Fruit fly (Drosophila melanogaster) whole organism, embryonic: ENCODE measurements around the gene scaf6.

Source experiments
- Abd-B ChIP-seq: fragments of 200-800 bp; sonication (Bioruptor generic); optimal IDR thresholded peaks from 2 replicates; lab custom pipeline; 2018; ENCODE audit warnings: missing biosample characterization, mild to moderate bottlenecking, missing genetic modification characterization, moderate library complexity
- Asciz ChIP-seq: fragments of 200-800 bp; sonication (Bioruptor generic); optimal IDR thresholded peaks from 2 replicates; lab custom pipeline; 2017; ENCODE audit warnings: missing biosample characterization, mild to moderate bottlenecking, missing genetic modification characterization, missing genetic modification reagents
- B-H1 ChIP-seq: fragments of 200-800 bp; sonication (Bioruptor generic); IDR thresholded peaks from 3 replicates; pipeline ENCODE4 v1.3.6; 2022; ENCODE audit warnings: missing biosample characterization, missing genetic modification characterization
- B-H2 ChIP-seq: fragments of 200-800 bp; sonication (Bioruptor generic); optimal IDR thresholded peaks from 2 replicates; lab custom pipeline; 2018; ENCODE audit warnings: missing biosample characterization, mild to moderate bottlenecking, missing genetic modification characterization
- Bdp1 ChIP-seq: fragments of 200-800 bp; sonication (Bioruptor generic); optimal IDR thresholded peaks from 3 replicates; lab custom pipeline; 2016; ENCODE audit warnings: missing biosample characterization, missing genetic modification characterization
- CG10543 ChIP-seq: fragments of 200-800 bp; sonication (Bioruptor generic); optimal IDR thresholded peaks from 3 replicates; lab custom pipeline; 2017; ENCODE audit warnings: missing biosample characterization, mild to moderate bottlenecking, missing genetic modification characterization, moderate library complexity
- CG11456 ChIP-seq: fragments of 200-800 bp; sonication (Bioruptor generic); IDR thresholded peaks from 3 replicates; pipeline ENCODE4 v1.3.6; 2022; ENCODE audit warnings: missing biosample characterization, missing genetic modification characterization
- CG12071 ChIP-seq: fragments of 200-800 bp; sonication (Bioruptor generic); optimal IDR thresholded peaks from 3 replicates; lab custom pipeline; 2018; ENCODE audit warnings: missing biosample characterization, mild to moderate bottlenecking, missing genetic modification characterization
- CG13296 ChIP-seq: fragments of 200-800 bp; sonication (Bioruptor generic); optimal IDR thresholded peaks from 3 replicates; lab custom pipeline; 2018; ENCODE audit warnings: missing biosample characterization, mild to moderate bottlenecking, missing genetic modification characterization
- CG1602 ChIP-seq: fragments of 200-800 bp; sonication (Bioruptor generic); optimal IDR thresholded peaks from 3 replicates; lab custom pipeline; 2016; ENCODE audit warnings: missing biosample characterization, missing genetic modification characterization
- CG17361 ChIP-seq: fragments of 200-800 bp; sonication (Bioruptor generic); IDR thresholded peaks from 3 replicates; pipeline ENCODE4 v1.3.6; 2022; ENCODE audit warnings: missing biosample characterization, missing genetic modification characterization
- CG1792 ChIP-seq: fragments of 200-800 bp; sonication (Bioruptor generic); optimal IDR thresholded peaks from 2 replicates; lab custom pipeline; 2016; ENCODE audit warnings: missing biosample characterization, missing genetic modification characterization
- CG32532 ChIP-seq: fragments of 200-800 bp; sonication (Bioruptor generic); IDR thresholded peaks from 2 replicates; pipeline ENCODE4 v1.3.6; 2022; ENCODE audit warnings: missing biosample characterization, missing genetic modification characterization
- CG34376 ChIP-seq: fragments of 200-800 bp; sonication (Bioruptor generic); optimal IDR thresholded peaks from 2 replicates; lab custom pipeline; 2018; ENCODE audit warnings: missing biosample characterization, mild to moderate bottlenecking, missing genetic modification characterization
- CG3847 ChIP-seq: fragments of 200-800 bp; sonication (Bioruptor generic); IDR thresholded peaks from 2 replicates; pipeline ENCODE4 v1.3.6; 2022; ENCODE audit warnings: missing biosample characterization, missing genetic modification characterization
- CG5953 ChIP-seq: fragments of 200-800 bp; sonication (Bioruptor generic); IDR thresholded peaks from 2 replicates; pipeline ENCODE4 v1.3.6; 2022; ENCODE audit warnings: missing biosample characterization, missing genetic modification characterization
- CG6813 ChIP-seq: fragments of 200-800 bp; sonication (Bioruptor generic); optimal IDR thresholded peaks from 2 replicates; lab custom pipeline; 2017; ENCODE audit warnings: missing biosample characterization, missing genetic modification characterization, mild to moderate bottlenecking, moderate library complexity, missing genetic modification reagents
- CG7928 ChIP-seq: fragments of 200-800 bp; sonication (Bioruptor generic); optimal IDR thresholded peaks from 2 replicates; lab custom pipeline; 2017; ENCODE audit warnings: missing biosample characterization, mild to moderate bottlenecking, missing genetic modification characterization
- CG7987 ChIP-seq: fragments of 200-800 bp; sonication (Bioruptor generic); optimal IDR thresholded peaks from 2 replicates; lab custom pipeline; 2018; ENCODE audit warnings: missing biosample characterization, mild to moderate bottlenecking, missing genetic modification characterization, moderate library complexity
- CG9609 ChIP-seq: fragments of 200-800 bp; sonication (Bioruptor generic); optimal IDR thresholded peaks from 3 replicates; lab custom pipeline; 2016; ENCODE audit warnings: missing biosample characterization, missing genetic modification characterization
- Chrac-16 ChIP-seq: fragments of 200-800 bp; sonication (Bioruptor generic); optimal IDR thresholded peaks from 3 replicates; lab custom pipeline; 2016; ENCODE audit warnings: missing biosample characterization, missing genetic modification characterization
- CkIIα-i1 ChIP-seq: fragments of 200-800 bp; sonication (Bioruptor generic); IDR thresholded peaks from 2 replicates; pipeline ENCODE4 v1.3.6; 2022; ENCODE audit warnings: missing biosample characterization, missing genetic modification characterization
- Drgx ChIP-seq: fragments of 200-800 bp; sonication (Bioruptor generic); IDR thresholded peaks from 2 replicates; pipeline ENCODE4 v1.3.6; 2022; ENCODE audit warnings: missing biosample characterization, missing genetic modification characterization
- Fer1 ChIP-seq: fragments of 200-800 bp; sonication (Bioruptor generic); optimal IDR thresholded peaks from 2 replicates; lab custom pipeline; 2017; ENCODE audit warnings: missing biosample characterization, mild to moderate bottlenecking, missing genetic modification characterization
- HHEX ChIP-seq: fragments of 200-800 bp; sonication (Bioruptor generic); optimal IDR thresholded peaks from 3 replicates; lab custom pipeline; 2017; ENCODE audit warnings: missing biosample characterization, mild to moderate bottlenecking, missing genetic modification characterization, missing genetic modification reagents
- Hmr ChIP-seq: fragments of 200-800 bp; sonication (Bioruptor generic); optimal IDR thresholded peaks from 3 replicates; lab custom pipeline; 2017; ENCODE audit warnings: mild to moderate bottlenecking, missing biosample characterization, missing genetic modification reagents, missing genetic modification characterization
- Med ChIP-seq: fragments of 200-800 bp; sonication (Bioruptor generic); peaks from one replicate; lab custom pipeline; 2016; ENCODE audit warnings: missing biosample characterization, missing genetic modification characterization, mild to moderate bottlenecking, inconsistent platforms, moderate library complexity
- NfI ChIP-seq: fragments of 200-800 bp; sonication (Bioruptor generic); optimal IDR thresholded peaks from 3 replicates; lab custom pipeline; 2018; ENCODE audit warnings: missing biosample characterization, mild to moderate bottlenecking, missing genetic modification characterization, moderate library complexity
- Poxn ChIP-seq: fragments of 200-800 bp; sonication (Bioruptor generic); IDR thresholded peaks from 2 replicates; pipeline ENCODE4 v1.3.6; 2022; ENCODE audit warnings: missing biosample characterization, missing genetic modification characterization
- Rfx ChIP-seq: fragments of 200-800 bp; sonication (Bioruptor generic); IDR thresholded peaks from 2 replicates; pipeline ENCODE4 v1.3.6; 2022; ENCODE audit warnings: missing biosample characterization, missing genetic modification characterization
- ap ChIP-seq: fragments of 200-800 bp; sonication (Bioruptor generic); IDR thresholded peaks from 2 replicates; pipeline ENCODE4 v1.3.6; 2022; ENCODE audit warnings: missing biosample characterization, missing genetic modification characterization
- cas ChIP-seq: fragments of 200-800 bp; sonication (Bioruptor generic); IDR thresholded peaks from 2 replicates; pipeline ENCODE4 v1.3.6; 2022; ENCODE audit warnings: missing biosample characterization, missing genetic modification characterization
- caup ChIP-seq: fragments of 200-800 bp; sonication (Bioruptor generic); optimal IDR thresholded peaks from 3 replicates; lab custom pipeline; 2017; ENCODE audit warnings: missing biosample characterization, mild to moderate bottlenecking, missing genetic modification characterization, moderate library complexity; ENCODE audit not compliant: severe bottlenecking
- ci ChIP-seq: fragments of 200-800 bp; sonication (Bioruptor generic); IDR thresholded peaks from 3 replicates; pipeline ENCODE4 v1.3.6; 2022; ENCODE audit warnings: missing biosample characterization, missing genetic modification characterization
- cwo ChIP-seq: fragments of 200-800 bp; sonication (Bioruptor generic); optimal IDR thresholded peaks from 3 replicates; lab custom pipeline; 2017; ENCODE audit warnings: missing biosample characterization, missing genetic modification characterization, mild to moderate bottlenecking, moderate library complexity, missing genetic modification reagents
- gfzf ChIP-seq: fragments of 200-800 bp; sonication (Bioruptor generic); optimal IDR thresholded peaks from 2 replicates; lab custom pipeline; 2016; ENCODE audit warnings: missing biosample characterization, mild to moderate bottlenecking, missing genetic modification characterization, moderate library complexity
- kni ChIP-seq: fragments of 200-800 bp; sonication (Bioruptor generic); optimal IDR thresholded peaks from 3 replicates; lab custom pipeline; 2017; ENCODE audit warnings: mild to moderate bottlenecking, missing biosample characterization, missing genetic modification reagents, missing genetic modification characterization
- lab ChIP-seq: fragments of 200-800 bp; sonication (Bioruptor generic); optimal IDR thresholded peaks from 3 replicates; lab custom pipeline; 2017; ENCODE audit warnings: missing biosample characterization, missing genetic modification characterization, mild to moderate bottlenecking, moderate library complexity, missing genetic modification reagents
- lmd ChIP-seq: fragments of 200-800 bp; sonication (Bioruptor generic); IDR thresholded peaks from 2 replicates; pipeline ENCODE4 v1.3.6; 2022; ENCODE audit warnings: missing biosample characterization, missing genetic modification characterization
- mirr ChIP-seq: fragments of 200-800 bp; sonication (Bioruptor generic); optimal IDR thresholded peaks from 3 replicates; lab custom pipeline; 2018; ENCODE audit warnings: missing biosample characterization, mild to moderate bottlenecking, missing genetic modification characterization
- row ChIP-seq: fragments of 200-800 bp; sonication (Bioruptor generic); IDR thresholded peaks from 3 replicates; pipeline ENCODE4 v1.3.6; 2022; ENCODE audit warnings: missing biosample characterization, missing genetic modification characterization
- salm ChIP-seq: fragments of 200-800 bp; sonication (Bioruptor generic); optimal IDR thresholded peaks from 2 replicates; lab custom pipeline; 2018; ENCODE audit warnings: missing biosample characterization, mild to moderate bottlenecking, missing genetic modification characterization
- slbo ChIP-seq: fragments of 200-800 bp; sonication (Bioruptor generic); IDR thresholded peaks from 2 replicates; pipeline ENCODE4 v1.3.6; 2022; ENCODE audit warnings: missing biosample characterization, missing genetic modification characterization
- stc ChIP-seq: fragments of 200-800 bp; sonication (Bioruptor generic); IDR thresholded peaks from 2 replicates; pipeline ENCODE4 v1.3.6; 2022; ENCODE audit warnings: missing biosample characterization, missing genetic modification characterization
- sug ChIP-seq: fragments of 200-800 bp; optimal IDR thresholded peaks from 2 replicates; lab custom pipeline; 2019; ENCODE audit warnings: missing biosample characterization, mild to moderate bottlenecking, missing genetic modification characterization, moderate library complexity
- tap ChIP-seq: fragments of 200-800 bp; optimal IDR thresholded peaks from 3 replicates; lab custom pipeline; 2019; ENCODE audit warnings: missing biosample characterization, mild to moderate bottlenecking, missing genetic modification characterization, moderate library complexity
- tgo ChIP-seq: fragments of 200-800 bp; sonication (Bioruptor generic); IDR thresholded peaks from 3 replicates; pipeline ENCODE4 v1.3.6; 2022; ENCODE audit warnings: missing biosample characterization, missing genetic modification characterization
- wek ChIP-seq: fragments of 200-800 bp; sonication (Bioruptor generic); optimal IDR thresholded peaks from 3 replicates; lab custom pipeline; 2018; ENCODE audit warnings: missing biosample characterization, mild to moderate bottlenecking, missing genetic modification characterization, moderate library complexity
- z ChIP-seq: fragments of 200-800 bp; sonication (Bioruptor generic); IDR thresholded peaks from 3 replicates; pipeline ENCODE4 v1.3.6; 2022; ENCODE audit warnings: missing biosample characterization, missing genetic modification characterization
- zfh1 ChIP-seq: fragments of 200-800 bp; sonication (Bioruptor generic); IDR thresholded peaks from 3 replicates; pipeline ENCODE4 v1.3.6; 2022; ENCODE audit warnings: missing biosample characterization, missing genetic modification characterization

scaf6 gene

dm6 chr3L:17006250-17006693 lies 36.1 kb downstream of the scaf6 start:
- TF ChIP-seq cwo (GFP tag; lab: Kevin White, UChicago) = peak; percentile 20
- TF ChIP-seq stc (GFP tag; lab: Robert Waterston, UW) = 0 out of 2 replicates have a peak, but pooled peaks have one; percentile 15
- TF ChIP-seq lab (GFP tag; lab: Kevin White, UChicago) = peak; percentile 59
- no peak for TF ChIP-seq CG1602 (GFP tag; lab: Kevin White, UChicago)
- 0 out of 2 replicates have a peak, but pooled peaks have one; percentile 32 for TF ChIP-seq CG3847
- peak; percentile 60 for TF ChIP-seq row (GFP tag; lab: Robert Waterston, UW)
- TF ChIP-seq HHEX (GFP tag; lab: Kevin White, UChicago) = peak; percentile 23
- TF ChIP-seq B-H2 = peak; percentile 39
- TF ChIP-seq z (GFP tag; lab: Robert Waterston, UW) = 0 out of 3 replicates have a peak, but pooled peaks have one; percentile 50
- no peak for TF ChIP-seq CkIIα-i1 (GFP tag; lab: Robert Waterston, UW)
- TF ChIP-seq Hmr (GFP tag; lab: Kevin White, UChicago) = no peak
- TF ChIP-seq gfzf (GFP tag; lab: Kevin White, UChicago) = no peak
- peak; percentile 51 for TF ChIP-seq kni (GFP tag; lab: Kevin White, UChicago)
- TF ChIP-seq lmd (GFP tag; lab: Robert Waterston, UW) = peak; percentile 30; the same call in 1 of the 2 replicates
- peak; percentile 11; the same call in 1 of the 3 replicates for TF ChIP-seq B-H1 (GFP tag; lab: Robert Waterston, UW)
- TF ChIP-seq slbo (GFP tag; lab: Robert Waterston, UW) = peak; percentile 53
- peak; percentile 9 for TF ChIP-seq Fer1 (GFP tag; lab: Kevin White, UChicago)
- TF ChIP-seq Abd-B (GFP tag; lab: Kevin White, UChicago) = peak; percentile 22
- TF ChIP-seq Poxn (GFP tag; lab: Robert Waterston, UW) = no peak
- peak; percentile 40 for TF ChIP-seq Rfx (GFP tag; lab: Robert Waterston, UW)
- peak; percentile 53 for TF ChIP-seq tgo
- TF ChIP-seq CG5953 (GFP tag; lab: Robert Waterston, UW) = no peak
- TF ChIP-seq CG6813 (GFP tag; lab: Kevin White, UChicago) = peak; percentile 15
- no peak for TF ChIP-seq CG1792 (GFP tag; lab: Kevin White, UChicago)
- TF ChIP-seq CG13296 (GFP tag; lab: Kevin White, UChicago) = peak; percentile 34
- TF ChIP-seq cas (GFP tag; lab: Robert Waterston, UW) = 0 out of 2 replicates have a peak, but pooled peaks have one; percentile 25
- TF ChIP-seq CG10543 (GFP tag; lab: Kevin White, UChicago) = peak; percentile 30
- peak; percentile 83 for TF ChIP-seq sug (tag; lab: Kevin White, UChicago)
- peak; percentile 6 for TF ChIP-seq salm (tag; lab: Kevin White, UChicago)
- TF ChIP-seq Asciz (GFP tag; lab: Kevin White, UChicago) = peak; percentile 2
- TF ChIP-seq zfh1 = 0 out of 3 replicates have a peak, but pooled peaks have one; percentile 21
- TF ChIP-seq NfI = peak; percentile 4
- peak; percentile 14 for TF ChIP-seq CG7928 (GFP tag; lab: Kevin White, UChicago)
- TF ChIP-seq CG32532 = peak; percentile 41; the same call in 1 of the 2 replicates
- TF ChIP-seq ap (GFP tag; lab: Robert Waterston, UW) = no peak
- TF ChIP-seq Chrac-16 (GFP tag; lab: Kevin White, UChicago) = no peak
- TF ChIP-seq wek = peak; percentile 9
- no peak for TF ChIP-seq CG9609
- TF ChIP-seq CG12071 (GFP tag; lab: Kevin White, UChicago) = peak; percentile 34
- TF ChIP-seq mirr = peak; percentile 66
- TF ChIP-seq tap = no peak
- TF ChIP-seq CG11456 (GFP tag; lab: Robert Waterston, UW) = peak; percentile 28; the same call in 1 of the 3 replicates
- TF ChIP-seq Bdp1 (GFP tag; lab: Kevin White, UChicago) = peak; percentile 4
- peak; percentile 24 for TF ChIP-seq caup (GFP tag; lab: Kevin White, UChicago)
- peak; percentile 23 for TF ChIP-seq CG34376 (GFP tag; lab: Kevin White, UChicago)
- TF ChIP-seq Med (GFP tag; lab: Kevin White, UChicago) = peak; percentile 79
- 0 out of 3 replicates have a peak, but pooled peaks have one; percentile 10 for TF ChIP-seq ci (GFP tag; lab: Robert Waterston, UW)
- 0 out of 3 replicates have a peak, but pooled peaks have one; percentile 6 for TF ChIP-seq CG17361 (GFP tag; lab: Robert Waterston, UW)
- peak; percentile 31; the same call in 1 of the 2 replicates for TF ChIP-seq Drgx (GFP tag; lab: Robert Waterston, UW)
- peak; percentile 40 for TF ChIP-seq CG7987
